Fruit fly (Drosophila melanogaster): ENCODE measurements around the gene CG34426.
A peak's percentile ranks its signal among the peaks of the same experiment; 100 is the strongest.

Gene CG34426

dm6 chr3L:8772998-8773684 is 29.1 kb upstream of the CG34426 start (continued):
- TF ChIP-seq CG15073 (GFP tag; optimal IDR thresholded peaks at IDR 0.05) (no peak), klu (GFP tag; IDR thresholded peaks at IDR 0.05) (0 out of 2 replicates have a peak, but pooled peaks have one; percentile 17), phol (tag; optimal IDR thresholded peaks at IDR 0.05) (peak; percentile 79), CG7987 (GFP tag; optimal IDR thresholded peaks at IDR 0.05) (no peak), Dad (GFP tag; optimal IDR thresholded peaks at IDR 0.05) (peak; percentile 5), CG17186 (GFP tag; optimal IDR thresholded peaks at IDR 0.05) (no peak), CG9609 (GFP tag; optimal IDR thresholded peaks at IDR 0.05) (peak; percentile 22), CG11093 (GFP tag; IDR thresholded peaks at IDR 0.05) (0 out of 3 replicates have a peak, but pooled peaks have one; percentile 26), Mrtf (GFP tag; IDR thresholded peaks at IDR 0.05) (peak; percentile 53; the same call in 2 of the 3 replicates), Hr51 (GFP tag; optimal IDR thresholded peaks at IDR 0.05) (peak in 1 of 2 experiments; percentile 85), chif (GFP tag; optimal IDR thresholded peaks at IDR 0.05) (peak; percentile 77 to 78), CG13287 (GFP tag; IDR thresholded peaks at IDR 0.05; ENCODE audit: partially characterized antibody) (no peak), abd-A (tag; optimal IDR thresholded peaks at IDR 0.05) (peak; percentile 18), ci (GFP tag; IDR thresholded peaks at IDR 0.05) (peak; percentile 82), tio (GFP tag; optimal IDR thresholded peaks at IDR 0.05) (peak; percentile 50), br (optimal IDR thresholded peaks at IDR 0.05) (no peak), Opbp (GFP tag; IDR thresholded peaks at IDR 0.05; ENCODE audit: partially characterized antibody) (no peak), ems (GFP tag; optimal IDR thresholded peaks at IDR 0.05) (no peak), az2 (GFP tag; optimal IDR thresholded peaks at IDR 0.05) (peak; percentile 72), grn (GFP tag; optimal IDR thresholded peaks at IDR 0.05) (no peak), fru (optimal IDR thresholded peaks at IDR 0.05) (no peak), dmrt99B (tag; optimal IDR thresholded peaks at IDR 0.05) (peak; percentile 86), CG10431 (GFP tag; optimal IDR thresholded peaks at IDR 0.05) (peak; percentile 40), CG14965 (GFP tag; optimal IDR thresholded peaks at IDR 0.05; ENCODE audit: borderline replicate concordance) (no peak), rib (GFP tag; IDR thresholded peaks at IDR 0.05) (no peak), tna (GFP tag; IDR thresholded peaks at IDR 0.05; ENCODE audit: partially characterized antibody) (no peak), CG17829 (tag; optimal IDR thresholded peaks at IDR 0.05) (peak; percentile 81), B-H2 (GFP tag; optimal IDR thresholded peaks at IDR 0.05) (no peak), E2f1 (GFP tag; IDR thresholded peaks at IDR 0.05) (peak; percentile 56), vvl (GFP tag; IDR thresholded peaks at IDR 0.05) (peak; percentile 85), Dref (GFP tag; IDR thresholded peaks at IDR 0.05) (no peak), Scr (GFP tag; IDR thresholded peaks at IDR 0.05; ENCODE audit: partially characterized antibody) (no peak), CG4820 (GFP tag; optimal IDR thresholded peaks at IDR 0.05) (peak; percentile 62), ab (GFP tag; optimal IDR thresholded peaks at IDR 0.05) (no peak), Trl (optimal IDR thresholded peaks at IDR 0.05) (no peak), Trl (GFP tag; optimal IDR thresholded peaks at IDR 0.05) (peak; percentile 7), peb (GFP tag; IDR thresholded peaks at IDR 0.05) (no peak; the same call in 1 of the 2 replicates), CG9215 (GFP tag; IDR thresholded peaks at IDR 0.05) (peak; percentile 24; the same call in 1 of the 2 replicates), CG3407 (GFP tag; optimal IDR thresholded peaks at IDR 0.05) (peak; percentile 53), CG2875 (GFP tag; optimal IDR thresholded peaks at IDR 0.05) (peak; percentile 71), CG5953 (GFP tag; IDR thresholded peaks at IDR 0.05) (peak; percentile 56; the same call in 1 of the 2 replicates), ash1 (GFP tag; optimal IDR thresholded peaks at IDR 0.05) (no peak), CG11696 (GFP tag; IDR thresholded peaks at IDR 0.05) (no peak), HmgZ (tag; optimal IDR thresholded peaks at IDR 0.05) (peak; percentile 15), shn (GFP tag; optimal IDR thresholded peaks at IDR 0.05) (peak; percentile 24), CG30403 (GFP tag; optimal IDR thresholded peaks at IDR 0.05) (peak; percentile 71), Elba2 (GFP tag; optimal IDR thresholded peaks at IDR 0.05) (no peak), Hey (tag; optimal IDR thresholded peaks at IDR 0.05) (no peak), CG4282 (GFP tag; optimal IDR thresholded peaks at IDR 0.05) (no peak), gcm (GFP tag; optimal IDR thresholded peaks at IDR 0.05) (peak; percentile 79), sim (GFP tag; IDR thresholded peaks at IDR 0.05) (peak; percentile 47; the same call in 1 of the 2 replicates)

Data from whole organism, embryonic.